Fruit fly (Drosophila melanogaster) whole organism, embryonic: ENCODE data around the gene CG5644.

Experiments
- Antp ChIP-seq: fragments of 200-800 bp; sonication (Bioruptor generic); optimal IDR thresholded peaks from 3 replicates; lab custom pipeline; 2016; ENCODE audit warnings: missing biosample characterization, missing genetic modification characterization
- CG10654 ChIP-seq: fragments of 200-800 bp; sonication (Bioruptor generic); optimal IDR thresholded peaks from 2 replicates; lab custom pipeline; 2016; ENCODE audit warnings: missing biosample characterization, missing genetic modification characterization
- CG11247 ChIP-seq: fragments of 200-800 bp; sonication (Bioruptor generic); IDR thresholded peaks from 2 replicates; pipeline ENCODE4 v1.3.6; 2022; ENCODE audit warnings: missing biosample characterization, missing genetic modification characterization
- CG14014 ChIP-seq: fragments of 200-800 bp; sonication (Bioruptor generic); IDR thresholded peaks from 2 replicates; pipeline ENCODE4 v1.3.6; 2022; ENCODE audit warnings: missing biosample characterization, missing genetic modification characterization
- CG17829 ChIP-seq: fragments of 200-800 bp; optimal IDR thresholded peaks from 2 replicates; lab custom pipeline; 2019; ENCODE audit warnings: missing biosample characterization, mild to moderate bottlenecking, missing genetic modification characterization, moderate library complexity
- CG2120 ChIP-seq: fragments of 200-800 bp; sonication (Bioruptor generic); optimal IDR thresholded peaks from 3 replicates; lab custom pipeline; 2016; ENCODE audit warnings: missing biosample characterization, missing genetic modification characterization
- CG2875 ChIP-seq: fragments of 200-800 bp; sonication (Bioruptor generic); optimal IDR thresholded peaks from 2 replicates; lab custom pipeline; 2017; ENCODE audit warnings: missing biosample characterization, mild to moderate bottlenecking, missing genetic modification characterization, missing genetic modification reagents
- CG3281 ChIP-seq: fragments of 200-800 bp; sonication (Bioruptor generic); optimal IDR thresholded peaks from 3 replicates; lab custom pipeline; 2017; ENCODE audit warnings: missing biosample characterization, mild to moderate bottlenecking, missing genetic modification characterization
- CG33213 ChIP-seq: fragments of 200-800 bp; sonication (Bioruptor generic); optimal IDR thresholded peaks from 3 replicates; lab custom pipeline; 2016; ENCODE audit warnings: missing biosample characterization, missing genetic modification characterization
- CG3995 ChIP-seq: fragments of 200-800 bp; sonication (Bioruptor generic); optimal IDR thresholded peaks from 3 replicates; lab custom pipeline; 2016; ENCODE audit warnings: missing biosample characterization, missing genetic modification characterization
- CG42726 ChIP-seq: fragments of 200-800 bp; sonication (Bioruptor generic); IDR thresholded peaks from 2 replicates; pipeline ENCODE4 v1.3.6; 2022; ENCODE audit warnings: missing biosample characterization, missing genetic modification characterization; ENCODE audit not compliant: partially characterized antibody
- CG6765 ChIP-seq: fragments of 200-800 bp; sonication (Bioruptor generic); optimal IDR thresholded peaks from 3 replicates; lab custom pipeline; 2017; ENCODE audit warnings: missing biosample characterization, mild to moderate bottlenecking, missing genetic modification characterization
- CG7987 ChIP-seq: fragments of 200-800 bp; sonication (Bioruptor generic); optimal IDR thresholded peaks from 2 replicates; lab custom pipeline; 2018; ENCODE audit warnings: missing biosample characterization, mild to moderate bottlenecking, missing genetic modification characterization, moderate library complexity
- CG8290 ChIP-seq, 3 experiments: fragments of 200-800 bp; sonication (Bioruptor generic); optimal IDR thresholded peaks; 2 replicates each; lab custom pipeline; 2016 to 2019; ENCODE audit warnings: missing biosample characterization in 3 of 3, missing genetic modification characterization in 3 of 3, mild to moderate bottlenecking in 2 of 3, moderate library complexity in 1 of 3
- CG9437 ChIP-seq: fragments of 200-800 bp; sonication (Bioruptor generic); optimal IDR thresholded peaks from 2 replicates; lab custom pipeline; 2018; ENCODE audit warnings: missing biosample characterization, mild to moderate bottlenecking, missing genetic modification characterization
- CG9609 ChIP-seq: fragments of 200-800 bp; sonication (Bioruptor generic); optimal IDR thresholded peaks from 3 replicates; lab custom pipeline; 2016; ENCODE audit warnings: missing biosample characterization, missing genetic modification characterization
- CHES-1-like ChIP-seq: fragments of 200-800 bp; sonication (Bioruptor generic); optimal IDR thresholded peaks from 2 replicates; lab custom pipeline; 2016; ENCODE audit warnings: missing biosample characterization, missing genetic modification characterization
- Dfd ChIP-seq, 2 experiments: fragments of >200 bp; optimal IDR thresholded peaks; 2 replicates each; lab custom pipeline; 2017; ENCODE audit warnings: missing biosample characterization in 2 of 2, missing genetic modification characterization in 2 of 2
- Dip3 ChIP-seq: fragments of 200-800 bp; sonication (Bioruptor generic); optimal IDR thresholded peaks from 3 replicates; lab custom pipeline; 2016; ENCODE audit warnings: missing biosample characterization, missing genetic modification characterization
- Elba2 ChIP-seq: fragments of 200-800 bp; sonication (Bioruptor generic); optimal IDR thresholded peaks from 3 replicates; lab custom pipeline; 2016; ENCODE audit warnings: missing biosample characterization, missing genetic modification characterization
- HHEX ChIP-seq: fragments of 200-800 bp; sonication (Bioruptor generic); optimal IDR thresholded peaks from 3 replicates; lab custom pipeline; 2017; ENCODE audit warnings: missing biosample characterization, mild to moderate bottlenecking, missing genetic modification characterization, missing genetic modification reagents
- NK7.1 ChIP-seq: fragments of 200-800 bp; sonication (Bioruptor generic); optimal IDR thresholded peaks from 3 replicates; lab custom pipeline; 2016; ENCODE audit warnings: missing biosample characterization, missing genetic modification characterization
- Opbp ChIP-seq: fragments of 200-800 bp; sonication (Bioruptor generic); IDR thresholded peaks from 3 replicates; pipeline ENCODE4 v1.3.6; 2022; ENCODE audit warnings: missing biosample characterization, missing genetic modification characterization; ENCODE audit not compliant: partially characterized antibody
- Optix ChIP-seq: fragments of 200-800 bp; sonication (Bioruptor generic); IDR thresholded peaks from 3 replicates; pipeline ENCODE4 v1.3.6; 2022; ENCODE audit warnings: missing biosample characterization, missing genetic modification characterization
- PHDP ChIP-seq: fragments of 200-800 bp; sonication (Bioruptor generic); optimal IDR thresholded peaks from 3 replicates; lab custom pipeline; 2018; ENCODE audit warnings: missing biosample characterization, mild to moderate bottlenecking, missing genetic modification characterization, moderate library complexity
- Ptx1 ChIP-seq: fragments of 200-800 bp; sonication (Bioruptor generic); IDR thresholded peaks from 2 replicates; pipeline ENCODE4 v1.3.6; 2022; ENCODE audit warnings: missing biosample characterization, missing genetic modification characterization
- Rx ChIP-seq: fragments of 200-800 bp; sonication (Bioruptor generic); IDR thresholded peaks from 2 replicates; pipeline ENCODE4 v1.3.6; 2022; ENCODE audit warnings: missing biosample characterization, missing genetic modification characterization
- Xrp1 ChIP-seq: fragments of 200-800 bp; sonication (Bioruptor generic); IDR thresholded peaks from 2 replicates; pipeline ENCODE4 v1.3.6; 2022; ENCODE audit warnings: missing biosample characterization, missing genetic modification characterization
- YL-1 ChIP-seq: fragments of 200-800 bp; sonication (Bioruptor generic); optimal IDR thresholded peaks from 3 replicates; lab custom pipeline; 2017; ENCODE audit warnings: missing biosample characterization, mild to moderate bottlenecking, missing genetic modification characterization
- br ChIP-seq: fragments of >200 bp; optimal IDR thresholded peaks from 2 replicates; lab custom pipeline; 2017
- cad ChIP-seq: fragments of >200 bp; optimal IDR thresholded peaks from 2 replicates; lab custom pipeline; 2017; ENCODE audit warnings: missing biosample characterization, missing genetic modification characterization
- crc ChIP-seq: fragments of 200-800 bp; sonication (Bioruptor generic); optimal IDR thresholded peaks from 2 replicates; lab custom pipeline; 2016; ENCODE audit warnings: missing biosample characterization, missing genetic modification characterization
- danr ChIP-seq: fragments of 200-800 bp; sonication (Bioruptor generic); IDR thresholded peaks from 2 replicates; pipeline ENCODE4 v1.3.6; 2022; ENCODE audit warnings: missing biosample characterization, missing genetic modification characterization
- dmrt99B ChIP-seq: fragments of 200-800 bp; sonication (Bioruptor generic); optimal IDR thresholded peaks from 2 replicates; lab custom pipeline; 2018; ENCODE audit warnings: missing biosample characterization, mild to moderate bottlenecking, missing genetic modification characterization, moderate library complexity
- fd3F ChIP-seq: fragments of 200-800 bp; sonication (Bioruptor generic); optimal IDR thresholded peaks from 2 replicates; lab custom pipeline; 2018; ENCODE audit warnings: missing biosample characterization, mild to moderate bottlenecking, missing genetic modification characterization, moderate library complexity
- hbn ChIP-seq: fragments of 200-800 bp; sonication (Bioruptor generic); IDR thresholded peaks from 2 replicates; pipeline ENCODE4 v1.3.6; 2022; ENCODE audit warnings: missing biosample characterization, missing genetic modification characterization; ENCODE audit not compliant: partially characterized antibody
- hkb ChIP-seq, 2 experiments: fragments of 200-800 bp in 1 of 2; fragments of >200 bp in 1 of 2; sonication (Bioruptor generic) in 1 of 2; IDR thresholded peaks in 1 of 2; optimal IDR thresholded peaks in 1 of 2; 2 replicates each; pipeline versions ENCODE4 v1.3.6 to Lab custom; 2017 to 2022; ENCODE audit warnings: missing biosample characterization in 1 of 2, missing genetic modification characterization in 1 of 2
- insv ChIP-seq, 2 experiments: fragments of 200-800 bp; sonication (Bioruptor generic); optimal IDR thresholded peaks; 3 replicates each; lab custom pipeline; 2016 to 2018; ENCODE audit warnings: missing biosample characterization in 2 of 2, missing genetic modification characterization in 2 of 2
- knrl ChIP-seq: fragments of 200-800 bp; sonication (Bioruptor generic); IDR thresholded peaks from 3 replicates; pipeline ENCODE4 v1.3.6; 2022; ENCODE audit warnings: missing biosample characterization, missing genetic modification characterization; ENCODE audit not compliant: partially characterized antibody
- nau ChIP-seq: fragments of 200-800 bp; sonication (Bioruptor generic); optimal IDR thresholded peaks from 3 replicates; lab custom pipeline; 2017; ENCODE audit warnings: missing biosample characterization, mild to moderate bottlenecking, missing genetic modification characterization, missing genetic modification reagents
- nom ChIP-seq: fragments of 200-800 bp; sonication (Bioruptor generic); optimal IDR thresholded peaks from 2 replicates; lab custom pipeline; 2017; ENCODE audit warnings: missing biosample characterization, missing genetic modification characterization, mild to moderate bottlenecking, moderate library complexity, missing genetic modification reagents
- salm ChIP-seq: fragments of 200-800 bp; sonication (Bioruptor generic); optimal IDR thresholded peaks from 2 replicates; lab custom pipeline; 2018; ENCODE audit warnings: missing biosample characterization, mild to moderate bottlenecking, missing genetic modification characterization
- sc ChIP-seq, 3 experiments: fragments of >200 bp in 2 of 3; fragments of 200-800 bp in 1 of 3; sonication (Bioruptor generic) in 1 of 3; optimal IDR thresholded peaks; 2 replicates in 2 of 3; 3 replicates in 1 of 3; lab custom pipeline; 2017; ENCODE audit warnings: mild to moderate bottlenecking in 1 of 3, missing biosample characterization in 1 of 3, missing genetic modification characterization in 1 of 3, missing genetic modification reagents in 1 of 3
- slbo ChIP-seq: fragments of 200-800 bp; sonication (Bioruptor generic); IDR thresholded peaks from 2 replicates; pipeline ENCODE4 v1.3.6; 2022; ENCODE audit warnings: missing biosample characterization, missing genetic modification characterization
- tin ChIP-seq: fragments of 200-800 bp; sonication (Bioruptor generic); optimal IDR thresholded peaks from 3 replicates; lab custom pipeline; 2016; ENCODE audit warnings: missing biosample characterization, missing genetic modification characterization
- trem ChIP-seq: fragments of 200-800 bp; optimal IDR thresholded peaks from 3 replicates; lab custom pipeline; 2019; ENCODE audit warnings: missing biosample characterization, mild to moderate bottlenecking, missing genetic modification characterization, moderate library complexity
- usp ChIP-seq: fragments of >200 bp; optimal IDR thresholded peaks from 2 replicates; lab custom pipeline; 2017; ENCODE audit warnings: missing biosample characterization, missing genetic modification characterization
- vfl ChIP-seq: fragments of 200-800 bp; sonication (Bioruptor generic); optimal IDR thresholded peaks from 2 replicates; lab custom pipeline; 2016; ENCODE audit warnings: missing biosample characterization, missing genetic modification characterization
- zen ChIP-seq: fragments of 200-800 bp; sonication (Bioruptor generic); optimal IDR thresholded peaks from 3 replicates; lab custom pipeline; 2018; ENCODE audit warnings: missing biosample characterization, mild to moderate bottlenecking, missing genetic modification characterization, moderate library complexity
- zf30C ChIP-seq: fragments of 200-800 bp; sonication (Bioruptor generic); optimal IDR thresholded peaks from 3 replicates; lab custom pipeline; 2018; ENCODE audit warnings: missing biosample characterization, mild to moderate bottlenecking, missing genetic modification characterization

The CG5644 gene

dm6 chr3L:8950955-8951354 is 28.7 kb downstream of the CG5644 start (continued):
- TF ChIP-seq HHEX, result peak; percentile 24
- TF ChIP-seq CG2875, result peak; percentile 6
- TF ChIP-seq CG6765 (GFP tag; lab: Kevin White, UChicago), result peak; percentile 6
- peak; percentile 42 for TF ChIP-seq trem (tag; lab: Kevin White, UChicago)
- no peak for TF ChIP-seq CG9609
- TF ChIP-seq Antp, result no peak
- no peak for TF ChIP-seq Rx (GFP tag; lab: Robert Waterston, UW)
- no peak for TF ChIP-seq vfl (GFP tag; lab: Kevin White, UChicago)
- TF ChIP-seq sc (optimal IDR thresholded peaks at IDR 0.05; lab: Kevin White, UChicago), result no peak
- TF ChIP-seq sc (GFP tag; optimal IDR thresholded peaks at IDR 0.05; lab: Kevin White, UChicago), result no peak
- TF ChIP-seq nom (GFP tag; lab: Kevin White, UChicago), result no peak
- peak; percentile 43 for TF ChIP-seq slbo (GFP tag; lab: Robert Waterston, UW)
- peak; percentile 57 for TF ChIP-seq CG3281 (GFP tag; lab: Kevin White, UChicago)
- no peak for TF ChIP-seq Elba2
- no peak for TF ChIP-seq CG7987
- no peak for TF ChIP-seq crc (GFP tag; lab: Kevin White, UChicago)
- TF ChIP-seq CG11247 (GFP tag; lab: Robert Waterston, UW), result no peak
- TF ChIP-seq Xrp1 (GFP tag; lab: Robert Waterston, UW), result 0 out of 2 replicates have a peak, but pooled peaks have one; percentile 18
- TF ChIP-seq dmrt99B (tag; lab: Kevin White, UChicago), result peak; percentile 78
- TF ChIP-seq Ptx1 (GFP tag; lab: Robert Waterston, UW), result peak; percentile 53; the same call in 1 of the 2 replicates
- no peak for TF ChIP-seq br (lab: Kevin White, UChicago)
- no peak for TF ChIP-seq CG33213
- TF ChIP-seq nau (GFP tag; lab: Kevin White, UChicago), result no peak
- no peak for TF ChIP-seq CG10654 (GFP tag; lab: Kevin White, UChicago)
- TF ChIP-seq Dfd (GFP tag; optimal IDR thresholded peaks at IDR 0.05; lab: Kevin White, UChicago), result no peak
- TF ChIP-seq danr (GFP tag; lab: Robert Waterston, UW), result no peak
- TF ChIP-seq usp (GFP tag; lab: Kevin White, UChicago), result no peak
- no peak for TF ChIP-seq cad
- no peak for TF ChIP-seq Opbp (GFP tag; lab: Robert Waterston, UW)
- TF ChIP-seq hkb (optimal IDR thresholded peaks at IDR 0.05; lab: Kevin White, UChicago), result no peak
- TF ChIP-seq hkb (GFP tag; IDR thresholded peaks at IDR 0.05; lab: Robert Waterston, UW), result peak; percentile 37; the same call in 1 of the 2 replicates
- no peak for TF ChIP-seq CG2120
- no peak for TF ChIP-seq CG3995
- no peak for TF ChIP-seq salm (tag; lab: Kevin White, UChicago)
- no peak for TF ChIP-seq NK7.1 (GFP tag; lab: Kevin White, UChicago)
- TF ChIP-seq fd3F (GFP tag; lab: Kevin White, UChicago), result peak; percentile 53
- TF ChIP-seq CG14014 (GFP tag; lab: Robert Waterston, UW), result 0 out of 2 replicates have a peak, but pooled peaks have one; percentile 26
- peak; percentile 1 for TF ChIP-seq YL-1 (GFP tag; lab: Kevin White, UChicago)
- TF ChIP-seq CG9437 (GFP tag; lab: Kevin White, UChicago), result peak; percentile 62
- TF ChIP-seq zen (tag; lab: Kevin White, UChicago), result no peak
- TF ChIP-seq CG42726, result no peak
- TF ChIP-seq Optix (GFP tag; lab: Robert Waterston, UW), result no peak
- no peak for TF ChIP-seq knrl (GFP tag; lab: Robert Waterston, UW)
- TF ChIP-seq zf30C, result peak; percentile 13
- peak; percentile 59 for TF ChIP-seq PHDP (tag; lab: Kevin White, UChicago)
- TF ChIP-seq hbn (GFP tag; lab: Robert Waterston, UW), result no peak
- TF ChIP-seq CG17829 (tag; lab: Kevin White, UChicago), result peak; percentile 69
- TF ChIP-seq Dip3 (GFP tag; lab: Kevin White, UChicago), result no peak
- peak; percentile 8 for TF ChIP-seq tin (GFP tag; lab: Kevin White, UChicago)
- TF ChIP-seq CG8290 (GFP tag; optimal IDR thresholded peaks at IDR 0.05; lab: Kevin White, UChicago), result no peak
- no peak for TF ChIP-seq CG8290 (tag; optimal IDR thresholded peaks at IDR 0.05; lab: Kevin White, UChicago)
- TF ChIP-seq insv (GFP tag; optimal IDR thresholded peaks at IDR 0.05; lab: Kevin White, UChicago), result no peak
- TF ChIP-seq CHES-1-like (GFP tag; lab: Kevin White, UChicago), result no peak
